Fruit fly (Drosophila melanogaster): ENCODE data around the gene CG32436.

The CG32436 gene

dm6 chr3L:21343254-21344083 lies at the start of gene CG32436, which contains the start of gene Tbc1d8-9:
CG32436 (plus strand) TSS chr3L:21344033.
Tbc1d8-9 (minus strand) TSS chr3L:21343716.
- peak; percentile 49 for TF ChIP-seq OdsH (GFP tag; optimal IDR thresholded peaks at IDR 0.05)
- no peak for TF ChIP-seq fru (GFP tag; optimal IDR thresholded peaks at IDR 0.05)

- no peak for TF ChIP-seq N (GFP tag; optimal IDR thresholded peaks at IDR 0.05)
- no peak for TF ChIP-seq Jra (GFP tag; optimal IDR thresholded peaks at IDR 0.05)
- TF ChIP-seq GATAd (GFP tag; optimal IDR thresholded peaks at IDR 0.05), result no peak
- no peak for TF ChIP-seq sage (GFP tag; optimal IDR thresholded peaks at IDR 0.05)
- no peak for TF ChIP-seq Dfd (GFP tag; optimal IDR thresholded peaks at IDR 0.05)
- TF ChIP-seq br (GFP tag; optimal IDR thresholded peaks at IDR 0.05), result no peak
- no peak for TF ChIP-seq sv (GFP tag; optimal IDR thresholded peaks at IDR 0.05)
- no peak for TF ChIP-seq jim (GFP tag; optimal IDR thresholded peaks at IDR 0.05)
- TF ChIP-seq CG32264 (GFP tag; optimal IDR thresholded peaks at IDR 0.05), result no peak
- no peak for TF ChIP-seq dl (GFP tag; optimal IDR thresholded peaks at IDR 0.05; ENCODE audit: insufficient read depth in 1 of 2, partially characterized antibody in 2 of 2)
- TF ChIP-seq ey (GFP tag; optimal IDR thresholded peaks at IDR 0.05), result no peak
Measured at dm6 chr3L:21294202-21294601, 49.6 kb upstream of the CG32436 start, which contains the start of gene Cpr78Cb. Cpr78Cb (plus strand) TSS chr3L:21294492.

dm6 chr3L:21297703-21298102 lies 46.1 kb upstream of the CG32436 start, which contains the start of gene Edg78E:
Edg78E (minus strand) TSS chr3L:21297803.
- TF ChIP-seq Dif (GFP tag; optimal IDR thresholded peaks at IDR 0.05; ENCODE audit: partially characterized antibody), result no peak
- TF ChIP-seq fru (GFP tag; optimal IDR thresholded peaks at IDR 0.05), result no peak
- TF ChIP-seq Dfd (GFP tag; optimal IDR thresholded peaks at IDR 0.05), result no peak
- TF ChIP-seq sage (GFP tag; optimal IDR thresholded peaks at IDR 0.05), result no peak
- TF ChIP-seq Vsx2 (GFP tag; optimal IDR thresholded peaks at IDR 0.05; ENCODE audit: partially characterized antibody), result no peak
- TF ChIP-seq rgr (GFP tag; optimal IDR thresholded peaks at IDR 0.05), result no peak
- TF ChIP-seq psq (GFP tag; optimal IDR thresholded peaks at IDR 0.05), result no peak
- no peak for TF ChIP-seq Mio (GFP tag; optimal IDR thresholded peaks at IDR 0.05)
- no peak for TF ChIP-seq Myc (optimal IDR thresholded peaks at IDR 0.05)
- no peak for TF ChIP-seq Hr78 (GFP tag; optimal IDR thresholded peaks at IDR 0.05)
- no peak for TF ChIP-seq CrebA (GFP tag; optimal IDR thresholded peaks at IDR 0.05; ENCODE audit: borderline replicate concordance)
- no peak for TF ChIP-seq ey (GFP tag; optimal IDR thresholded peaks at IDR 0.05)

dm6 chr3L:21298375-21298774 lies 45.5 kb upstream of the CG32436 start, which contains the start of gene CG43702:
CG43702 (plus strand) TSS chr3L:21298675.
- TF ChIP-seq br (GFP tag; optimal IDR thresholded peaks at IDR 0.05) (no peak), h (GFP tag; optimal IDR thresholded peaks at IDR 0.05) (no peak), sage (GFP tag; optimal IDR thresholded peaks at IDR 0.05) (no peak), Mio (GFP tag; optimal IDR thresholded peaks at IDR 0.05) (no peak), psq (GFP tag; optimal IDR thresholded peaks at IDR 0.05) (no peak), OdsH (GFP tag; optimal IDR thresholded peaks at IDR 0.05) (no peak)

dm6 chr3L:21299203-21299602 lies 44.6 kb upstream of the CG32436 start:
- TF ChIP-seq HLH106 (tag; optimal IDR thresholded peaks at IDR 0.05) (no peak), jim (GFP tag; optimal IDR thresholded peaks at IDR 0.05) (no peak), Jra (GFP tag; optimal IDR thresholded peaks at IDR 0.05) (no peak), brk (GFP tag; optimal IDR thresholded peaks at IDR 0.05) (no peak), ey (GFP tag; optimal IDR thresholded peaks at IDR 0.05) (no peak), tai (GFP tag; optimal IDR thresholded peaks at IDR 0.05) (no peak), N (GFP tag; optimal IDR thresholded peaks at IDR 0.05) (no peak), rgr (GFP tag; optimal IDR thresholded peaks at IDR 0.05) (no peak), Hr78 (GFP tag; optimal IDR thresholded peaks at IDR 0.05) (no peak), psq (GFP tag; optimal IDR thresholded peaks at IDR 0.05) (no peak), CG32264 (GFP tag; optimal IDR thresholded peaks at IDR 0.05) (no peak), CG9705 (GFP tag; optimal IDR thresholded peaks at IDR 0.05) (no peak), lola (GFP tag; optimal IDR thresholded peaks at IDR 0.05) (no peak), Abd-B (GFP tag; optimal IDR thresholded peaks at IDR 0.05) (no peak), dmrt93B (GFP tag; optimal IDR thresholded peaks at IDR 0.05) (no peak), Sp1 (GFP tag; optimal IDR thresholded peaks at IDR 0.05) (no peak), Rel (GFP tag; optimal IDR thresholded peaks at IDR 0.05) (no peak), Rel (tag; optimal IDR thresholded peaks at IDR 0.05) (no peak)

Data from whole organism, wandering third instar larva.